Fruit fly (Drosophila melanogaster): ENCODE measurements around the gene Msr-110.

The Msr-110 gene

DNA sequence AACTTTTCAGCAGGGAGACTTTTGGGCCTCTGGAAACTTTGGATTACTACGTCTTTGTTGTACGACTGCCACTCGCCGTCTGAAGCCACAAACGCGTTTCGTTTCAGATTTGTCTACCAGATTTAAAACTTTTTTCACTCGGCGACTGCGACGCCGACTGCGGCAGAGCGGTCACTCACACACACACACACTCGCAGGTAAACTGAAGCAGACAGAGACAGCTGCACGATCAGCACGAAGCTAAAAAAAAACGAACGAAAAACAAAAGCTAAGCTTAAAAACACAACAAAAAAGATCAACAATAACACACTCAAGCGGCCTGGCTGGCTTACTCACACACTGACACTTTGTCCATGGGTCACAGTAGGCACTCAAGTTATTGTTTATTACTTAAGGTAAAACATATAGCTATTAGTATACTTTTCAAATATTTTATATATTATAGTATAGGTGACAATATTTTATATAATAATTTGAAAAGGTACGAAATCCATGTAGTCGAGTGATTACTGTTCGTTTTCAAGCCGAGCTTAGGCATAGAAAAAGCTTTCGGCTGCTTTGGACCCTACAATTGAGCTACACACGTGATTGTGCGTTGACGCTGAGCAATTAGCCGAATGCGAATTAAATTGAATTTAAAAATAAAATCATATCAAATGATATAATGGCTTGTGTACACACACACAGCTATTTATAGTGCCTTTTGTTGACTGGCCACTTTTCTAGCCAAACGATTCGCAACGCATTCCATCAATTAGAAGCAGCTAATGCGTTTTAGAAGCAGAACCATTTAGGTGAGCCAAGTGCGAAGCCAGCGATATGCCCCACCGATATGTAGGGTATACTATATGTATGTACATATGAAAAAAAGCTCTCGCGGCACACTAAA, at the start of gene Msr-110 (continued):
- TF ChIP-seq Lpt (GFP tag; optimal IDR thresholded peaks at IDR 0.05) (no peak), CG6654 (GFP tag; optimal IDR thresholded peaks at IDR 0.05) (peak; percentile 67), Bdp1 (GFP tag; optimal IDR thresholded peaks at IDR 0.05) (peak; percentile 61), CG12236 (GFP tag; optimal IDR thresholded peaks at IDR 0.05) (peak; percentile 33), CG11560 (tag; IDR thresholded peaks at IDR 0.05) (peak; percentile 84), Stat92E (GFP tag; optimal IDR thresholded peaks at IDR 0.05) (no peak), CG3995 (GFP tag; optimal IDR thresholded peaks at IDR 0.05) (peak; percentile 49), CG11085 (GFP tag; IDR thresholded peaks at IDR 0.05) (peak; percentile 75), stc (GFP tag; IDR thresholded peaks at IDR 0.05) (peak; percentile 87), Fer2 (tag; optimal IDR thresholded peaks at IDR 0.05) (peak; percentile 89), ATbp (GFP tag; optimal IDR thresholded peaks at IDR 0.05) (peak; percentile 87), CG12155 (GFP tag; optimal IDR thresholded peaks at IDR 0.05) (peak; percentile 69), CG4328 (GFP tag; optimal IDR thresholded peaks at IDR 0.05) (peak; percentile 76), NK7.1 (GFP tag; optimal IDR thresholded peaks at IDR 0.05) (peak; percentile 53), rib (GFP tag; IDR thresholded peaks at IDR 0.05) (peak; percentile 91), wek (GFP tag; optimal IDR thresholded peaks at IDR 0.05) (peak; percentile 61), zen2 (GFP tag; IDR thresholded peaks at IDR 0.05; ENCODE audit: partially characterized antibody) (no peak), Dad (GFP tag; optimal IDR thresholded peaks at IDR 0.05) (peak; percentile 81), Dbx (GFP tag; IDR thresholded peaks at IDR 0.05) (peak; percentile 94), Pdp1 (GFP tag; optimal IDR thresholded peaks at IDR 0.05) (peak; percentile 73 to 77), fd64A (GFP tag; optimal IDR thresholded peaks at IDR 0.05) (peak; percentile 60), bowl (GFP tag; IDR thresholded peaks at IDR 0.05) (peak; percentile 72), CG2678 (tag; optimal IDR thresholded peaks at IDR 0.05) (peak; percentile 96), CG13296 (GFP tag; optimal IDR thresholded peaks at IDR 0.05) (peak; percentile 94), stwl (tag; optimal IDR thresholded peaks at IDR 0.05) (no peak), CG17829 (tag; optimal IDR thresholded peaks at IDR 0.05) (peak; percentile 83), D19B (GFP tag; optimal IDR thresholded peaks at IDR 0.05) (peak; percentile 83), seq (GFP tag; IDR thresholded peaks at IDR 0.05) (peak; percentile 92), ara (GFP tag; IDR thresholded peaks at IDR 0.05) (peak; percentile 66), CG32767 (GFP tag; IDR thresholded peaks at IDR 0.05) (peak; percentile 92), CG3838 (GFP tag; optimal IDR thresholded peaks at IDR 0.05) (peak; percentile 73), her (GFP tag; optimal IDR thresholded peaks at IDR 0.05) (peak; percentile 34), tap (tag; optimal IDR thresholded peaks at IDR 0.05) (peak; percentile 89), Max (GFP tag; optimal IDR thresholded peaks at IDR 0.05) (peak; percentile 64), CG10654 (GFP tag; optimal IDR thresholded peaks at IDR 0.05) (peak; percentile 70), eve (GFP tag; optimal IDR thresholded peaks at IDR 0.05) (peak in 1 of 2 experiments; percentile 96), Abd-B (GFP tag; optimal IDR thresholded peaks at IDR 0.05) (peak; percentile 91), da (GFP tag; optimal IDR thresholded peaks at IDR 0.05) (peak; percentile 62), cad (GFP tag; optimal IDR thresholded peaks at IDR 0.05) (no peak), HLHmδ (GFP tag; optimal IDR thresholded peaks at IDR 0.05) (no peak), twi (tag; optimal IDR thresholded peaks at IDR 0.05) (peak; percentile 61), CG13894 (tag; optimal IDR thresholded peaks at IDR 0.05) (peak; percentile 95), CG16779 (GFP tag; IDR thresholded peaks at IDR 0.05) (peak; percentile 84), org-1 (GFP tag; optimal IDR thresholded peaks at IDR 0.05) (peak; percentile 88), HmgZ (tag; optimal IDR thresholded peaks at IDR 0.05) (peak; percentile 82), tup (GFP tag; optimal IDR thresholded peaks at IDR 0.05) (peak; percentile 45), so (GFP tag; IDR thresholded peaks at IDR 0.05) (peak; percentile 90), CG10431 (GFP tag; optimal IDR thresholded peaks at IDR 0.05) (peak; percentile 54), mirr (GFP tag; optimal IDR thresholded peaks at IDR 0.05) (peak; percentile 61)
